Fruit fly (Drosophila melanogaster) whole organism, prepupa: ENCODE results near the gene CG6432.

Source experiments
- Blimp-1 ChIP-seq: fragments of 200-800 bp; sonication (Bioruptor generic); optimal IDR thresholded peaks from 3 replicates; lab custom pipeline; 2017; ENCODE audit warnings: missing biosample characterization, missing genetic modification characterization, mild to moderate bottlenecking, moderate library complexity, missing genetic modification reagents
- CG11294 ChIP-seq: fragments of 200-800 bp; sonication (Bioruptor generic); IDR thresholded peaks from 2 replicates; pipeline ENCODE4 v1.3.6; 2022; ENCODE audit warnings: missing biosample characterization, missing genetic modification characterization
- CG11762 ChIP-seq: fragments of 200-800 bp; sonication (Bioruptor generic); optimal IDR thresholded peaks from 3 replicates; lab custom pipeline; 2016; ENCODE audit warnings: missing biosample characterization, missing genetic modification characterization; ENCODE audit not compliant: insufficient read depth
- CG15336 ChIP-seq: fragments of 200-800 bp; sonication (Bioruptor generic); IDR thresholded peaks from 2 replicates; pipeline ENCODE4 v1.3.6; 2022; ENCODE audit warnings: missing biosample characterization, missing genetic modification characterization
- CG1621 ChIP-seq: fragments of 200-800 bp; sonication (Bioruptor generic); optimal IDR thresholded peaks from 3 replicates; lab custom pipeline; 2018; ENCODE audit warnings: missing biosample characterization, mild to moderate bottlenecking, missing genetic modification characterization
- CG16779 ChIP-seq: fragments of 200-800 bp; sonication (Bioruptor generic); optimal IDR thresholded peaks from 3 replicates; lab custom pipeline; 2017; ENCODE audit warnings: missing biosample characterization, mild to moderate bottlenecking, missing genetic modification characterization
- CG3032 ChIP-seq: fragments of 200-800 bp; optimal IDR thresholded peaks from 2 replicates; lab custom pipeline; 2019; ENCODE audit warnings: missing biosample characterization, mild to moderate bottlenecking, missing genetic modification characterization, moderate library complexity
- CG32006 ChIP-seq: fragments of 200-800 bp; sonication (Bioruptor generic); optimal IDR thresholded peaks from 3 replicates; lab custom pipeline; 2017; ENCODE audit warnings: missing biosample characterization, mild to moderate bottlenecking, missing genetic modification characterization
- CG3919 ChIP-seq: fragments of 200-800 bp; sonication (Bioruptor generic); optimal IDR thresholded peaks from 3 replicates; lab custom pipeline; 2016; ENCODE audit warnings: missing biosample characterization, missing genetic modification characterization
- CG4318 ChIP-seq: fragments of 200-800 bp; sonication (Bioruptor generic); optimal IDR thresholded peaks from 3 replicates; lab custom pipeline; 2017; ENCODE audit warnings: missing biosample characterization, mild to moderate bottlenecking, missing genetic modification characterization
- CG6163 ChIP-seq: fragments of 200-800 bp; sonication (Bioruptor generic); IDR thresholded peaks from 3 replicates; pipeline ENCODE4 v1.3.6; 2022; ENCODE audit warnings: missing biosample characterization, missing genetic modification characterization
- CG6792 ChIP-seq: fragments of 200-800 bp; sonication (Bioruptor generic); optimal IDR thresholded peaks from 3 replicates; lab custom pipeline; 2016; ENCODE audit warnings: missing biosample characterization, missing genetic modification characterization
- CG7368 ChIP-seq: fragments of 200-800 bp; sonication (Bioruptor generic); optimal IDR thresholded peaks from 3 replicates; lab custom pipeline; 2016; ENCODE audit warnings: missing biosample characterization, missing genetic modification characterization
- CG8319 ChIP-seq: fragments of 200-800 bp; sonication (Bioruptor generic); optimal IDR thresholded peaks from 3 replicates; lab custom pipeline; 2016; ENCODE audit warnings: missing biosample characterization, missing genetic modification characterization
- CG8632 ChIP-seq: fragments of 200-800 bp; sonication (Bioruptor generic); optimal IDR thresholded peaks from 3 replicates; lab custom pipeline; 2016; ENCODE audit warnings: missing biosample characterization, missing genetic modification characterization
- Eip93F ChIP-seq: fragments of 200-800 bp; sonication (Bioruptor generic); optimal IDR thresholded peaks from 2 replicates; lab custom pipeline; 2016; ENCODE audit warnings: missing biosample characterization, mild to moderate bottlenecking, missing genetic modification characterization
- Gug ChIP-seq: fragments of 200-800 bp; sonication (Bioruptor generic); IDR thresholded peaks from 2 replicates; pipeline ENCODE4 v1.3.6; 2022; ENCODE audit warnings: missing biosample characterization, missing genetic modification characterization
- Hr38 ChIP-seq: sonication (Bioruptor generic); optimal IDR thresholded peaks from 2 replicates; lab custom pipeline; 2016; ENCODE audit warnings: missing biosample characterization, missing genetic modification characterization
- Hr39 ChIP-seq: fragments of 200-800 bp; sonication (Bioruptor generic); optimal IDR thresholded peaks from 2 replicates; lab custom pipeline; 2016; ENCODE audit warnings: missing biosample characterization, missing genetic modification characterization
- Hr4 ChIP-seq: fragments of 200-800 bp; sonication (Bioruptor generic); optimal IDR thresholded peaks from 3 replicates; lab custom pipeline; 2016; ENCODE audit warnings: missing biosample characterization, missing genetic modification characterization
- Lpt ChIP-seq: fragments of 200-800 bp; sonication (Bioruptor generic); optimal IDR thresholded peaks from 3 replicates; lab custom pipeline; 2016; ENCODE audit warnings: missing biosample characterization, missing genetic modification characterization
- OdsH ChIP-seq: fragments of 200-800 bp; sonication (Bioruptor generic); optimal IDR thresholded peaks from 3 replicates; lab custom pipeline; 2016; ENCODE audit warnings: missing biosample characterization, missing genetic modification characterization
- Smox ChIP-seq: fragments of 200-800 bp; sonication (Bioruptor generic); optimal IDR thresholded peaks from 3 replicates; lab custom pipeline; 2016; ENCODE audit warnings: missing biosample characterization, missing genetic modification characterization
- Sox15 ChIP-seq: fragments of 200-800 bp; sonication (Bioruptor generic); optimal IDR thresholded peaks from 3 replicates; lab custom pipeline; 2016; ENCODE audit warnings: missing biosample characterization, missing genetic modification characterization
- acj6 ChIP-seq: fragments of 200-800 bp; sonication (Bioruptor generic); optimal IDR thresholded peaks from 3 replicates; lab custom pipeline; 2016; ENCODE audit warnings: missing biosample characterization, missing genetic modification characterization
- cyc ChIP-seq: fragments of 200-800 bp; sonication (Bioruptor generic); optimal IDR thresholded peaks from 3 replicates; lab custom pipeline; 2016; ENCODE audit warnings: missing biosample characterization, missing genetic modification characterization
- dac ChIP-seq: fragments of 200-800 bp; sonication (Bioruptor generic); optimal IDR thresholded peaks from 2 replicates; lab custom pipeline; 2017; ENCODE audit warnings: missing biosample characterization, mild to moderate bottlenecking, missing genetic modification characterization
- dsx ChIP-seq: fragments of 200-800 bp; optimal IDR thresholded peaks from 3 replicates; lab custom pipeline; 2019; ENCODE audit warnings: missing biosample characterization, mild to moderate bottlenecking, missing genetic modification characterization, moderate library complexity; ENCODE audit not compliant: poor library complexity, severe bottlenecking
- eg ChIP-seq: fragments of 200-800 bp; sonication (Bioruptor generic); IDR thresholded peaks from 3 replicates; pipeline ENCODE4 v1.3.6; 2022; ENCODE audit warnings: missing biosample characterization, missing genetic modification characterization
- esn ChIP-seq: fragments of 200-800 bp; sonication (Bioruptor generic); optimal IDR thresholded peaks from 2 replicates; lab custom pipeline; 2016; ENCODE audit warnings: missing biosample characterization, mild to moderate bottlenecking, missing genetic modification characterization, moderate library complexity
- fd85E ChIP-seq: fragments of 200-800 bp; sonication (Bioruptor generic); optimal IDR thresholded peaks from 3 replicates; lab custom pipeline; 2016; ENCODE audit warnings: missing biosample characterization, missing genetic modification characterization
- fkh ChIP-seq: fragments of 200-800 bp; sonication (Bioruptor generic); optimal IDR thresholded peaks from 3 replicates; lab custom pipeline; 2017; ENCODE audit warnings: missing biosample characterization, mild to moderate bottlenecking, missing genetic modification characterization, moderate library complexity
- salr ChIP-seq, 2 experiments: fragments of 200-800 bp; sonication (Bioruptor generic); optimal IDR thresholded peaks; 3 replicates each; lab custom pipeline; 2016 to 2018; ENCODE audit warnings: missing biosample characterization in 2 of 2, missing genetic modification characterization in 2 of 2, mild to moderate bottlenecking in 1 of 2
- spab ChIP-seq: fragments of 200-800 bp; sonication (Bioruptor generic); optimal IDR thresholded peaks from 2 replicates; lab custom pipeline; 2017; ENCODE audit warnings: missing biosample characterization, mild to moderate bottlenecking, missing genetic modification characterization, missing genetic modification reagents
- ss ChIP-seq, 2 experiments: fragments of 200-800 bp; sonication (Bioruptor generic); optimal IDR thresholded peaks; 2 replicates in 1 of 2; 3 replicates in 1 of 2; lab custom pipeline; 2017 to 2018; ENCODE audit warnings: mild to moderate bottlenecking in 2 of 2, missing biosample characterization in 2 of 2, missing genetic modification characterization in 2 of 2, moderate library complexity in 1 of 2
- svp ChIP-seq: fragments of 200-800 bp; sonication (Bioruptor generic); peaks from one replicate; lab custom pipeline; 2016; ENCODE audit warnings: missing biosample characterization, missing genetic modification characterization
- topi ChIP-seq: fragments of 200-800 bp; sonication (Bioruptor generic); optimal IDR thresholded peaks from 3 replicates; lab custom pipeline; 2016; ENCODE audit warnings: missing biosample characterization, missing genetic modification characterization

The CG6432 gene

DNA sequence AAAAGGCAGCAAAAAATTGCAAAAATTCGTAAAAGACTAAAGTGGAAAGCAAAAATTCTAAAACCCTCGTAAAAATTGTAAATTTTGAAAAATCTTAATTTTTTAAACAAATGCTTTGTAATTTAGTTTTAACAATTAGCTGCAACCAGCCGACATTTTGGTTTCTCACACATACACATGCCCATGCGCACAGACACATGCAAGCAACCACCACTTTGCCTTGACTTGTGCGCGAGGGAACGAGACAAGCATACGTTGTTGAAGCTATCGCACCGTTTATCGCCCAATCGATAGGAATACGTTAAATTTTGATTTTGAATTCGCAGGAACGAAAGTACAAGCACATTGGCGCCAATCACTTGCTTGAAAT, 16.4 kb upstream of the CG6432 start:
- TF ChIP-seq Hr4, result no peak
- TF ChIP-seq Gug, result no peak
- no peak for TF ChIP-seq Hr39 (GFP tag; lab: Kevin White, UChicago)
- TF ChIP-seq spab (GFP tag; lab: Kevin White, UChicago), result no peak
- no peak for TF ChIP-seq Blimp-1 (GFP tag; lab: Kevin White, UChicago)
- TF ChIP-seq Smox (GFP tag; lab: Kevin White, UChicago), result no peak
- 0 out of 3 replicates have a peak, but pooled peaks have one; percentile 17 for TF ChIP-seq CG6163 (GFP tag; lab: Robert Waterston, UW)
- TF ChIP-seq CG15336 (GFP tag; lab: Robert Waterston, UW), result 0 out of 2 replicates have a peak, but pooled peaks have one; percentile 30
- TF ChIP-seq fd85E (GFP tag; lab: Kevin White, UChicago), result no peak
- TF ChIP-seq topi, result no peak
- no peak for TF ChIP-seq eg (GFP tag; lab: Robert Waterston, UW)
- TF ChIP-seq dac, result no peak

DNA sequence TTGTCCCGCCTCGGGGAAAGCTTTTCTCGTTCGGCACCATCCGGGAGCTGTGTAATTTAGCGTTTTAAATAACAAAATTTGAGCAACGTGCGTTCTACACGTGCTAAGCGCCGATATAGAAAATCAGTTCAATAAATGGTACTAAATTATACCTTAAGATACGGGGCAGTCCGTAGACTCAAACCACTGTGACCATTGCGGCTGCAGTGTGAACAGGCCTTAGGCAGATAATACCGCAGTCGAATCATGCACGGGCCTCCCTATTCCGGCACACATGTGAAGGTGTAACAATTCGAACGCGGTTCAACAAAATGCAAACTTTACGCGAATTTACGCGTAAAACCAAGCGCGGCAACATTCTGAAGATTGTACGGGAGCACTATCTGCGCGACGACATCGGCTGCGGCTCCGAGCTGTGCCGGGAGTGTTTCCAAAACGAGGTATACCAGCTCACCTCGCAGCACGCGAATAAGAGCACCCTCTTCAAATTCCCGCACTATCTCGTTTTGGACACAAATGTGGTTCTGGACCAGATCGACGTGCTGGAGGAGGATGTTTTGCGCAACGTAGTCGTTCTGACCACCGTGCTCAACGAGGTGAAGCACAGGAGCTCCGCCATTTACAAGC, 3.4 kb upstream of the CG6432 start, which contains the start of the genes Rrp5 and Dis3:
Rrp5 (minus strand) TSS at position 135 of the 627 bp plus-strand sequence.
Dis3 (plus strand) TSS at position 252 of the 627 bp plus-strand sequence.
- TF ChIP-seq Hr38 (GFP tag; lab: Kevin White, UChicago) (no peak), CG11762 (no peak), Eip93F (GFP tag; lab: Kevin White, UChicago) (no peak), CG7368 (GFP tag; lab: Kevin White, UChicago) (no peak), Hr39 (GFP tag; lab: Kevin White, UChicago) (no peak), acj6 (GFP tag; lab: Kevin White, UChicago) (no peak), salr (GFP tag; optimal IDR thresholded peaks at IDR 0.05; lab: Kevin White, UChicago) (no peak), eg (GFP tag; lab: Robert Waterston, UW) (0 out of 3 replicates have a peak, but pooled peaks have one; percentile 12), svp (GFP tag; lab: Kevin White, UChicago) (no peak), OdsH (GFP tag; lab: Kevin White, UChicago) (no peak), CG6792 (GFP tag; lab: Kevin White, UChicago) (no peak), CG1621 (tag; lab: Kevin White, UChicago) (peak; percentile 93), CG8319 (GFP tag; lab: Kevin White, UChicago) (no peak)
- TF ChIP-seq, all 60 proteins: peak for 2

DNA sequence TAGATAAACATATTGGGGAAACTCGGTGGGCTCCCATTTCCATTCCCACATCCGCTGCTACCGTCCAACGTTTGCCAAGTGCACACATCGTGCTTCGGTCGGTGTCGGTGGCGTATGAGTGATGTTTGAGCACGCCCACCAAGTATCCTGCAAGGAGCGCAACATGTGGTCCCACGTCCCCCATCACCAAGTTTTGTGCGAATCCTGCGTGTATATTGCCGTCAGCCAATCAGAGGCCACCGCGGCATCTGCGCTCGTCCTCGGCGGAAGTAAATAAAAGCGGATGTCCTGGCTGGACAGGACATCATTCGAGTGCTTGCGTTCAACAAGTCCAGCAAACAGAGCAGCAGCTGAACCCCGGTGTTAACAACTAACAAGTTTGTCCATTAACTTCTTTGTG, 4.5 kb downstream of the CG6432 start, which contains the start of gene Ms:
Ms (plus strand) TSS at position 301 of the 400 bp plus-strand sequence.
- TF ChIP-seq CG32006, result no peak
- no peak for TF ChIP-seq Blimp-1 (GFP tag; lab: Kevin White, UChicago)
- no peak for TF ChIP-seq fkh (GFP tag; lab: Kevin White, UChicago)
- TF ChIP-seq CG11294 (GFP tag; lab: Robert Waterston, UW), result no peak
- TF ChIP-seq dsx, result no peak
- no peak for TF ChIP-seq CG3919 (GFP tag; lab: Kevin White, UChicago)
- no peak for TF ChIP-seq Sox15 (GFP tag; lab: Kevin White, UChicago)
- TF ChIP-seq CG3032 (tag; lab: Kevin White, UChicago), result no peak
- no peak for TF ChIP-seq CG16779 (tag; lab: Kevin White, UChicago)
- no peak for TF ChIP-seq CG15336 (GFP tag; lab: Robert Waterston, UW)
- no peak for TF ChIP-seq CG7368 (GFP tag; lab: Kevin White, UChicago)
- TF ChIP-seq Lpt (GFP tag; lab: Kevin White, UChicago), result no peak
- no peak for TF ChIP-seq esn (GFP tag; lab: Kevin White, UChicago)
- no peak for TF ChIP-seq ss (GFP tag; optimal IDR thresholded peaks at IDR 0.05; lab: Kevin White, UChicago)
- no peak for TF ChIP-seq CG8632
- TF ChIP-seq eg (GFP tag; lab: Robert Waterston, UW), result no peak
- TF ChIP-seq CG4318 (GFP tag; lab: Kevin White, UChicago), result no peak
- no peak for TF ChIP-seq Hr4
- TF ChIP-seq cyc (GFP tag; lab: Kevin White, UChicago), result no peak
